Worm (Caenorhabditis elegans): ENCODE results near the gene nhr-232.

DNA sequence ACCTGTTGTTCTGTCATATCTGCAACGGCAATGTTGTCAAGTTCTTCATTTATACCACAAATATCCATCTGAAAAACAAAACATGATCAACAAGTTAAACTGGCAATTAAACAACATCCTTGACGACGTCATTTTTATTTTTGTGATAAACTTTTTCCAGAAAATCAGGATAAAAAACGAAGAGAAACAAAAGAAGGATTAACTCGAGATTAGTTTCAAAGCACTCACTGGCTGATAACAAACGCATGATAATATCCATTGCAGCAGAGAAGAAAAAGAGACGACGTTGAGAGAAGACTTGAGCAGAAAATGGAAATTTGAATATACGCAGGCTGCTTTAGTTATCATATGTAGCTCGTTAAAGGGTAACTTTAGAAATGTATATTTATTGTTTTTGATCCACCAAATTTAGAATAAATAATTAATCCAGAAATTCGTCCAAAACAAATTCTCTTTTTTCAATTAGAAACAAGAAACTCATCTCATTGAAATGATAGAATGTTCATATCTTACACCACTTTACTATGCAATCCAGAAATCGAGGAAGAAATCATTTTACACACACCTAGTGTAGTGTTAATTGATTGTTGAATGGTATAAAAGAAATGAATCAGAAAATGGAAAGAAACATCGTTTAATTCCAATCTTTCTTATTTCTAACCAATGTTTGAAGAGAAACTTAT lies 14.7 kb upstream of the nhr-232 start, which contains the start of the genes C12D8.21 and col-148:
- no peak for TF ChIP-seq mab-5 (tag; optimal IDR thresholded peaks at IDR 0.05)
- no peak for TF ChIP-seq elt-3 (tag; optimal IDR thresholded peaks at IDR 0.05)
- no peak for TF ChIP-seq nhr-28 (tag; optimal IDR thresholded peaks at IDR 0.05)

Data from whole organism, mixed stage, embryonic.